Fruit fly (Drosophila melanogaster): Measurements from ENCODE around the gene CG10340.

CG10340 gene

dm6 chr3R:16591407-16591806 is 22.8 kb downstream of the CG10340 start:
- TF ChIP-seq CG30403 (GFP tag; optimal IDR thresholded peaks at IDR 0.05) (no peak), Blimp-1 (GFP tag; optimal IDR thresholded peaks at IDR 0.05) (peak; percentile 80), CG9797 (GFP tag; optimal IDR thresholded peaks at IDR 0.05) (no peak)

dm6 chr3R:16583605-16584004 is 30.6 kb downstream of the CG10340 start, which contains the start of gene Scp2:
Gene Scp2 (minus strand): TSS chr3R:16583663.
- TF ChIP-seq phol (tag; optimal IDR thresholded peaks at IDR 0.05) (no peak), Adf1 (GFP tag; IDR thresholded peaks at IDR 0.05) (peak; percentile 57; the same call in 1 of the 2 replicates), CG8478 (optimal IDR thresholded peaks at IDR 0.05) (peak; percentile 62), Ets65A (GFP tag) (peak; percentile 56), Deaf1 (tag; optimal IDR thresholded peaks at IDR 0.05) (peak; percentile 64), CG4424 (GFP tag; optimal IDR thresholded peaks at IDR 0.05) (no peak), cg (GFP tag; optimal IDR thresholded peaks at IDR 0.05) (peak; percentile 62)

DNA sequence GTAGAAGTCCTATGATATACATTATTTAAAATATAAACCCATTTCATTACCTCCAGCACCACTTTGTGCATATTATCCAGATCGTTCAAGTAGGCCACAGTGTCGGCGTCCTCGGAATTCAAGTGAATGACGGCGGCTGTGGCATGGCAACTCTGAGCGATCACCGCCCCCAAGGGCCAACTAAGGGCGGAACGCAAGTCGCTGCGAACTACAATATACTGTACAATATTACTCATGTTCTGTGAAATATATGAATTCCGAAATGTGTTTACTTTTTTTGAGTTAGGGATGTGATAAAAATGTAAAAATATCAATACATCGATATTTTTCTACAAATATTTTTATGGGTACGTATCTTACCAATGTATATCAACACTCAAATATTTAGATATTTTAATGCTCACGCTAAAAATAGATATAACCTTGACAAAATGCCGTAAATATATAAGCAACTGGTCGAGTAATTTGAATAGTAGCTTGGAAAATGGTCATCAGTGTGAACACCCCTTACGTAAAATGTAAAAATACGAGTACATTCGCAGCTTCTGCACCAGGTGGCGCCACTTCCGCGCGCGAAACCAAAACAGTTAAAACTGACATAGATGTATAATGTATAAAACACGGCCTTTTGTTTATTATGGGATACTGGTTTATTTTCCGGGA is 40.6 kb downstream of the CG10340 start, which contains the start of gene CG14903:
TSS of gene CG14903 (minus strand) at position 270 of the 663 bp plus-strand sequence.
- TF ChIP-seq run (tag; optimal IDR thresholded peaks at IDR 0.05) (no peak), B-H1 (GFP tag; IDR thresholded peaks at IDR 0.05) (no peak), tup (GFP tag; optimal IDR thresholded peaks at IDR 0.05) (no peak), pros (GFP tag; optimal IDR thresholded peaks at IDR 0.05) (no peak), CG1529 (GFP tag; optimal IDR thresholded peaks at IDR 0.05) (no peak), CG13123 (GFP tag; optimal IDR thresholded peaks at IDR 0.05) (no peak), dati (GFP tag; IDR thresholded peaks at IDR 0.05) (no peak), stc (GFP tag; IDR thresholded peaks at IDR 0.05) (no peak), CG14014 (GFP tag; IDR thresholded peaks at IDR 0.05) (no peak), danr (GFP tag; IDR thresholded peaks at IDR 0.05) (no peak), jing (GFP tag; optimal IDR thresholded peaks at IDR 0.05) (no peak), wdn (GFP tag; IDR thresholded peaks at IDR 0.05) (no peak), dmrt11E (tag; optimal IDR thresholded peaks at IDR 0.05) (peak; percentile 37), CG8359 (GFP tag; optimal IDR thresholded peaks at IDR 0.05; ENCODE audit: borderline replicate concordance) (no peak), HLH3B (GFP tag; IDR thresholded peaks at IDR 0.05) (peak; percentile 49; the same call in 1 of the 2 replicates), Hr39 (optimal IDR thresholded peaks at IDR 0.05) (no peak), maf-S (GFP tag; optimal IDR thresholded peaks at IDR 0.05) (no peak), Camta (GFP tag; optimal IDR thresholded peaks at IDR 0.05) (no peak), vnd (GFP tag; IDR thresholded peaks at IDR 0.05; ENCODE audit: partially characterized antibody) (peak; percentile 62; the same call in 2 of the 3 replicates), CG10209 (GFP tag; optimal IDR thresholded peaks at IDR 0.05) (no peak), CG12942 (GFP tag; optimal IDR thresholded peaks at IDR 0.05) (peak; percentile 15), bigmax (GFP tag; optimal IDR thresholded peaks at IDR 0.05) (no peak), CG3726 (GFP tag; IDR thresholded peaks at IDR 0.05) (no peak), CG14050 (GFP tag; IDR thresholded peaks at IDR 0.05) (no peak), eve (GFP tag; optimal IDR thresholded peaks at IDR 0.05) (no peak), unc-4 (GFP tag; IDR thresholded peaks at IDR 0.05; ENCODE audit: partially characterized antibody) (peak; percentile 72), Six4 (GFP tag; optimal IDR thresholded peaks at IDR 0.05) (no peak), CG17829 (tag; optimal IDR thresholded peaks at IDR 0.05) (no peak), CG17186 (GFP tag; optimal IDR thresholded peaks at IDR 0.05) (peak; percentile 11), schlank (tag; optimal IDR thresholded peaks at IDR 0.05) (no peak), onecut (GFP tag; IDR thresholded peaks at IDR 0.05) (no peak), CG1233 (GFP tag; optimal IDR thresholded peaks at IDR 0.05) (no peak), Hand (GFP tag; optimal IDR thresholded peaks at IDR 0.05) (no peak), CG17912 (GFP tag; optimal IDR thresholded peaks at IDR 0.05) (no peak), trem (tag; optimal IDR thresholded peaks at IDR 0.05) (peak; percentile 55), D19B (GFP tag; optimal IDR thresholded peaks at IDR 0.05) (no peak), klu (GFP tag; IDR thresholded peaks at IDR 0.05) (no peak), D (optimal IDR thresholded peaks at IDR 0.05) (no peak), D (GFP tag; optimal IDR thresholded peaks at IDR 0.05) (no peak)

Measured in whole organism, embryonic.